Worm (Caenorhabditis elegans) whole organism, L3 larva: Measurements from ENCODE around the gene F25E5.5.

ENCODE experiments used
- ZK546.5 ChIP-seq: sonication (generic microtip); optimal IDR thresholded peaks from 2 replicates; lab custom pipeline; 2017; ENCODE audit warnings: missing biosample characterization, missing genetic modification characterization
- aly-2 ChIP-seq: fragments of 150-350 bp; optimal IDR thresholded peaks from 2 replicates; lab custom pipeline; 2014; ENCODE audit warnings: missing biosample characterization, missing genetic modification characterization
- ceh-9 ChIP-seq: sonication (generic microtip); optimal IDR thresholded peaks from 2 replicates; lab custom pipeline; 2018; ENCODE audit warnings: missing biosample characterization, missing genetic modification characterization
- egl-5 ChIP-seq: fragments of 150-350 bp; optimal IDR thresholded peaks from 2 replicates; lab custom pipeline; 2017; ENCODE audit warnings: missing biosample characterization, missing genetic modification reagents, missing genetic modification characterization, inconsistent platforms
- elt-1 ChIP-seq: fragments of 150-350 bp; optimal IDR thresholded peaks from 2 replicates; lab custom pipeline; 2014; ENCODE audit warnings: missing biosample characterization, missing genetic modification characterization
- fkh-10 ChIP-seq: sonication (generic microtip); optimal IDR thresholded peaks from 2 replicates; lab custom pipeline; 2017; ENCODE audit warnings: missing biosample characterization, missing genetic modification reagents, missing genetic modification characterization
- nhr-11 ChIP-seq: fragments of 150-350 bp; optimal IDR thresholded peaks from 2 replicates; lab custom pipeline; 2014; ENCODE audit warnings: missing biosample characterization, missing genetic modification characterization
- nhr-237 ChIP-seq: fragments of 150-350 bp; optimal IDR thresholded peaks from 2 replicates; lab custom pipeline; 2014; ENCODE audit warnings: missing biosample characterization, missing genetic modification characterization
- nhr-25 ChIP-seq: sonication (generic microtip); optimal IDR thresholded peaks from 2 replicates; lab custom pipeline; 2017; ENCODE audit warnings: missing biosample characterization, missing genetic modification characterization
- nhr-76 ChIP-seq: fragments of 150-350 bp; sonication (generic microtip); optimal IDR thresholded peaks from 5 replicates; lab custom pipeline; 2014; ENCODE audit warnings: missing biosample characterization, missing genetic modification characterization
- nhr-77 ChIP-seq: fragments of 150-350 bp; optimal IDR thresholded peaks from 2 replicates; lab custom pipeline; 2014; ENCODE audit warnings: missing biosample characterization, missing genetic modification characterization
- skn-1 ChIP-seq: fragments of 150-350 bp; optimal IDR thresholded peaks from 2 replicates; lab custom pipeline; 2014; ENCODE audit warnings: missing biosample characterization, missing genetic modification characterization
- unc-62 ChIP-seq: fragments of 150-350 bp; sonication (generic microtip); optimal IDR thresholded peaks from 4 replicates; lab custom pipeline; 2014; ENCODE audit warnings: missing biosample characterization, missing genetic modification reagents, missing genetic modification characterization

ce11 chrV:7416569-7416968, 30.5 kb upstream of the F25E5.5 start:
- no peak for TF ChIP-seq nhr-76
- no peak for TF ChIP-seq elt-1 (tag; lab: Kevin White, UChicago)
- no peak for TF ChIP-seq ZK546.5 (tag; lab: Kevin White, UChicago)
- TF ChIP-seq nhr-77 (tag; lab: Kevin White, UChicago): no peak
- no peak for TF ChIP-seq nhr-25
- no peak for TF ChIP-seq unc-62 (GFP tag; lab: Kevin White, UChicago)
- no peak for TF ChIP-seq fkh-10
- TF ChIP-seq skn-1 (tag; lab: Kevin White, UChicago): no peak
- no peak for TF ChIP-seq egl-5 (tag; lab: Kevin White, UChicago)
- TF ChIP-seq ceh-9: no peak
- TF ChIP-seq aly-2 (tag; lab: Kevin White, UChicago): no peak
- TF ChIP-seq nhr-11 (tag; lab: Kevin White, UChicago): no peak
- TF ChIP-seq nhr-237: no peak
